Fruit fly (Drosophila melanogaster): Measurements from ENCODE around the gene CG13083.

The CG13083 gene

DNA sequence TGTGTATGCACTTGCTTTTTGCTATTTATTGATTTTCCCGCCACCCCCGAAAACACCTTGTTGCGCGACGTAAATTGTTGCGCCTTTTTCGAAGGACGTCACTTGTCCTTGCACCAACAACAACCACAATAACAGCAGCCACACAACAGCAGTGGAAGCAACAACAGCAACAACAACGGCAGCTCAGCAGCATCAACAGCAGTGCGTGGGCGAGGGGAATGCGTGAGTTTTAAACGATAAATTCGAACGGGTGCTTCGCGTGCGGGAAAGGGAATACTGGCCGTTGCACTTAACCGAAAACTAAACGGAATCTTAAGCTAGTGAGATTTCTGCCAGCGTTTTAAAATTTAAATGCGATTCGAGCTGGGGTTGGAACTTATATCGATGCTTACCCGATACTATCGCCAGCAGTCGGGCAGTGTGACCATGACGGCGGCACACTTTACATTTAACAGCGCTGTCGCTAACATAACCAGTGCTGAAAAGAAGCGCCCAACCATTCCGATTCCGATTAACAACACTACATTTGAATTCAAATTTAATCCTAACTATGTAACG, 21.1 kb downstream of the CG13083 start, which contains the start of gene cyst (continued):
- TF ChIP-seq amos (GFP tag; IDR thresholded peaks at IDR 0.05; ENCODE audit: partially characterized antibody): peak; percentile 97
- TF ChIP-seq tx (GFP tag; optimal IDR thresholded peaks at IDR 0.05): peak; percentile 24
- TF ChIP-seq CG3281 (GFP tag; optimal IDR thresholded peaks at IDR 0.05): peak; percentile 31
- no peak for TF ChIP-seq CG11504 (tag; optimal IDR thresholded peaks at IDR 0.05)
- TF ChIP-seq pho (GFP tag; optimal IDR thresholded peaks at IDR 0.05): peak; percentile 43
- TF ChIP-seq BtbVII (GFP tag; optimal IDR thresholded peaks at IDR 0.05): no peak
- no peak for TF ChIP-seq run (tag; optimal IDR thresholded peaks at IDR 0.05)
- peak; percentile 92 for TF ChIP-seq Doc3 (GFP tag; IDR thresholded peaks at IDR 0.05; ENCODE audit: partially characterized antibody)
- peak; percentile 91 for TF ChIP-seq CG4617 (GFP tag; optimal IDR thresholded peaks at IDR 0.05; ENCODE audit: borderline replicate concordance)
- TF ChIP-seq CG7357 (GFP tag; IDR thresholded peaks at IDR 0.05): no peak
- TF ChIP-seq vfl (GFP tag; optimal IDR thresholded peaks at IDR 0.05): peak; percentile 44
- no peak for TF ChIP-seq sima (GFP tag; optimal IDR thresholded peaks at IDR 0.05)
- TF ChIP-seq wor (GFP tag; IDR thresholded peaks at IDR 0.05): no peak
- TF ChIP-seq Hr39 (optimal IDR thresholded peaks at IDR 0.05): no peak
- TF ChIP-seq Myb (GFP tag; optimal IDR thresholded peaks at IDR 0.05): peak; percentile 99
- TF ChIP-seq tap (tag; optimal IDR thresholded peaks at IDR 0.05): no peak
- peak; percentile 65 for TF ChIP-seq gfzf (GFP tag; optimal IDR thresholded peaks at IDR 0.05)
- TF ChIP-seq CG7556 (GFP tag; optimal IDR thresholded peaks at IDR 0.05): no peak
- no peak for TF ChIP-seq grn (GFP tag; optimal IDR thresholded peaks at IDR 0.05)
- TF ChIP-seq stwl (tag; optimal IDR thresholded peaks at IDR 0.05): peak; percentile 90
- TF ChIP-seq Deaf1 (tag; optimal IDR thresholded peaks at IDR 0.05): no peak
- TF ChIP-seq scrt (GFP tag; optimal IDR thresholded peaks at IDR 0.05): peak; percentile 93
- peak; percentile 37 for TF ChIP-seq CG9609 (GFP tag; optimal IDR thresholded peaks at IDR 0.05)
- peak; percentile 61 for TF ChIP-seq CG15479 (GFP tag; optimal IDR thresholded peaks at IDR 0.05)
- peak; percentile 13 for TF ChIP-seq NC2β (GFP tag; optimal IDR thresholded peaks at IDR 0.05)
- peak; percentile 60 for TF ChIP-seq nmo (GFP tag; optimal IDR thresholded peaks at IDR 0.05)
- TF ChIP-seq E2f1 (GFP tag; IDR thresholded peaks at IDR 0.05): no peak
- peak; percentile 72 for TF ChIP-seq CG9932 (GFP tag; IDR thresholded peaks at IDR 0.05)
- peak; percentile 49 for TF ChIP-seq luna (GFP tag; optimal IDR thresholded peaks at IDR 0.05)
- TF ChIP-seq Hmx (GFP tag; optimal IDR thresholded peaks at IDR 0.05): no peak
- no peak for TF ChIP-seq Gsc (GFP tag; IDR thresholded peaks at IDR 0.05)
- TF ChIP-seq vnd (GFP tag; IDR thresholded peaks at IDR 0.05; ENCODE audit: partially characterized antibody): peak; percentile 97
- no peak for TF ChIP-seq Kr (GFP tag; optimal IDR thresholded peaks at IDR 0.05)
- peak; percentile 98 for TF ChIP-seq bbx (GFP tag; IDR thresholded peaks at IDR 0.05; ENCODE audit: partially characterized antibody)
- TF ChIP-seq CG9727 (GFP tag; optimal IDR thresholded peaks at IDR 0.05): peak; percentile 12
- no peak for TF ChIP-seq slp2 (GFP tag; optimal IDR thresholded peaks at IDR 0.05)
- no peak for TF ChIP-seq cwo (GFP tag; optimal IDR thresholded peaks at IDR 0.05)
- TF ChIP-seq CG18011 (GFP tag; optimal IDR thresholded peaks at IDR 0.05): no peak
- no peak for TF ChIP-seq Usf (GFP tag; optimal IDR thresholded peaks at IDR 0.05)
- peak; percentile 76 for TF ChIP-seq HmgZ (tag; optimal IDR thresholded peaks at IDR 0.05)
- peak; percentile 96 for TF ChIP-seq Ets65A (GFP tag)
- TF ChIP-seq ssp (GFP tag; IDR thresholded peaks at IDR 0.05): 0 out of 2 replicates have a peak, but pooled peaks have one; percentile 21
- TF ChIP-seq Med (GFP tag): peak; percentile 90
- TF ChIP-seq CG2116 (GFP tag; optimal IDR thresholded peaks at IDR 0.05): peak; percentile 50
- no peak for TF ChIP-seq CG4404 (GFP tag; IDR thresholded peaks at IDR 0.05)
- no peak for TF ChIP-seq jigr1 (GFP tag; IDR thresholded peaks at IDR 0.05)
- peak; percentile 23 for TF ChIP-seq ERR (GFP tag; optimal IDR thresholded peaks at IDR 0.05)
- TF ChIP-seq CG3407 (GFP tag; optimal IDR thresholded peaks at IDR 0.05): no peak
- no peak for TF ChIP-seq Atf-2 (GFP tag; optimal IDR thresholded peaks at IDR 0.05)
- peak; percentile 25 for TF ChIP-seq Fer1 (GFP tag; optimal IDR thresholded peaks at IDR 0.05)
- TF ChIP-seq btn (GFP tag; optimal IDR thresholded peaks at IDR 0.05): no peak

Data from whole organism, embryonic.